Worm (Caenorhabditis elegans): Measurements from ENCODE around the gene K06A1.2.

ce11 chrII:6403233-6403632, 40.6 kb upstream of the K06A1.2 start, which contains the start of gene T25D10.1:
- TF ChIP-seq ceh-28 (tag; optimal IDR thresholded peaks at IDR 0.05) (no peak), mxl-3 (GFP tag; optimal IDR thresholded peaks at IDR 0.05) (no peak), ZK546.5 (tag; optimal IDR thresholded peaks at IDR 0.05) (no peak), T20F7.1 (GFP tag; optimal IDR thresholded peaks at IDR 0.05) (no peak), pqm-1 (tag; optimal IDR thresholded peaks at IDR 0.05) (peak; percentile 34), ceh-32 (tag; optimal IDR thresholded peaks at IDR 0.05; ENCODE audit: poor library complexity) (no peak), ztf-11 (tag; optimal IDR thresholded peaks at IDR 0.05) (no peak), ceh-82 (tag; optimal IDR thresholded peaks at IDR 0.05) (no peak), lin-39 (tag; optimal IDR thresholded peaks at IDR 0.05) (no peak), lim-7 (GFP tag; IDR thresholded peaks at IDR 0.05) (no peak), duxl-1 (tag; optimal IDR thresholded peaks at IDR 0.05; ENCODE audit: poor library complexity) (no peak)

Measured in whole organism, L4 larva.